Worm (Caenorhabditis elegans) whole organism, L2 larva: Measurements from ENCODE around the gene gst-7.

Experiments
- C34F6.9 ChIP-seq: fragments of 150-350 bp; optimal IDR thresholded peaks from 2 replicates; lab custom pipeline; 2014; ENCODE audit warnings: missing biosample characterization, missing genetic modification characterization
- F13H6.1 ChIP-seq: sonication (generic microtip); optimal IDR thresholded peaks from 2 replicates; lab custom pipeline; 2016; ENCODE audit warnings: missing genetic modification characterization, missing compliant biosample characterization
- R02D3.7 ChIP-seq: fragments of 150-350 bp; optimal IDR thresholded peaks from 2 replicates; lab custom pipeline; 2014; ENCODE audit warnings: missing biosample characterization, missing genetic modification characterization
- Y55F3AM.14 ChIP-seq: fragments of 200-800 bp; sonication (Bioruptor generic); optimal IDR thresholded peaks from 2 replicates; lab custom pipeline; 2018; ENCODE audit warnings: mild to moderate bottlenecking, missing genetic modification characterization, missing compliant biosample characterization
- ZK546.5 ChIP-seq: sonication (generic microtip); optimal IDR thresholded peaks from 2 replicates; lab custom pipeline; 2017; ENCODE audit warnings: missing biosample characterization, missing genetic modification characterization
- alr-1 ChIP-seq: fragments of 150-350 bp; optimal IDR thresholded peaks from 2 replicates; lab custom pipeline; 2014; ENCODE audit warnings: missing biosample characterization, missing genetic modification characterization
- aly-2 ChIP-seq: fragments of 150-350 bp; optimal IDR thresholded peaks from 2 replicates; lab custom pipeline; 2014; ENCODE audit warnings: missing biosample characterization, missing genetic modification characterization
- ama-1 ChIP-seq: fragments of 150-350 bp; optimal IDR thresholded peaks from 2 replicates; lab custom pipeline; 2018; ENCODE audit warnings: inconsistent platforms
- blmp-1 ChIP-seq: sonication (generic microtip); optimal IDR thresholded peaks from 2 replicates; lab custom pipeline; 2017; ENCODE audit warnings: missing genetic modification characterization, mild to moderate bottlenecking, missing compliant biosample characterization, antibody characterized with exemption, moderate library complexity; ENCODE audit not compliant: insufficient read depth
- ceh-16 ChIP-seq: fragments of 150-350 bp; optimal IDR thresholded peaks from 2 replicates; lab custom pipeline; 2014; ENCODE audit warnings: missing biosample characterization, missing genetic modification characterization
- ceh-82 ChIP-seq: fragments of 150-350 bp; optimal IDR thresholded peaks from 2 replicates; lab custom pipeline; 2014; ENCODE audit warnings: missing biosample characterization, missing genetic modification characterization
- egl-27 ChIP-seq: sonication (generic microtip); optimal IDR thresholded peaks from 3 replicates; lab custom pipeline; 2017; ENCODE audit warnings: missing biosample characterization, missing genetic modification reagents, missing genetic modification characterization
- elt-3 ChIP-seq: sonication (generic microtip); optimal IDR thresholded peaks from 2 replicates; lab custom pipeline; 2017; ENCODE audit warnings: missing biosample characterization, missing genetic modification characterization
- fos-1 ChIP-seq: fragments of 150-350 bp; optimal IDR thresholded peaks from 2 replicates; lab custom pipeline; 2014; ENCODE audit warnings: missing biosample characterization, missing genetic modification characterization
- gmeb-1 ChIP-seq: fragments of 150-350 bp; optimal IDR thresholded peaks from 2 replicates; lab custom pipeline; 2014; ENCODE audit warnings: missing biosample characterization, missing genetic modification characterization
- lin-13 ChIP-seq: fragments of 150-350 bp; optimal IDR thresholded peaks from 2 replicates; lab custom pipeline; 2014; ENCODE audit warnings: missing biosample characterization, missing genetic modification reagents, missing genetic modification characterization
- lin-39 ChIP-seq: fragments of 150-350 bp; optimal IDR thresholded peaks from 2 replicates; lab custom pipeline; 2014; ENCODE audit warnings: missing biosample characterization, missing genetic modification reagents, missing genetic modification characterization
- lsy-2 ChIP-seq, 2 experiments: fragments of 150-350 bp in 1 of 2; sonication (generic microtip) in 1 of 2; optimal IDR thresholded peaks; 2 replicates each; lab custom pipeline; 2014 to 2017; ENCODE audit warnings: missing biosample characterization in 2 of 2, missing genetic modification characterization in 2 of 2
- mab-5 ChIP-seq: fragments of 150-350 bp; optimal IDR thresholded peaks from 2 replicates; lab custom pipeline; 2014; ENCODE audit warnings: missing biosample characterization, missing genetic modification characterization
- mbf-1 ChIP-seq: sonication (generic microtip); optimal IDR thresholded peaks from 2 replicates; lab custom pipeline; 2017; ENCODE audit warnings: missing biosample characterization, missing genetic modification characterization
- mdl-1 ChIP-seq, 2 experiments: fragments of 150-350 bp in 1 of 2; sonication (generic microtip) in 1 of 2; optimal IDR thresholded peaks; 2 replicates each; lab custom pipeline; 2017; ENCODE audit warnings: missing biosample characterization in 2 of 2, missing genetic modification characterization in 2 of 2
- nhr-10 ChIP-seq: sonication (generic microtip); optimal IDR thresholded peaks from 2 replicates; lab custom pipeline; 2017; ENCODE audit warnings: missing biosample characterization, missing genetic modification characterization
- nhr-11 ChIP-seq: fragments of 150-350 bp; optimal IDR thresholded peaks from 2 replicates; lab custom pipeline; 2014; ENCODE audit warnings: missing biosample characterization, missing genetic modification characterization
- nhr-129 ChIP-seq: fragments of 150-350 bp; optimal IDR thresholded peaks from 2 replicates; lab custom pipeline; 2014; ENCODE audit warnings: missing biosample characterization, missing genetic modification characterization
- nhr-21 ChIP-seq: fragments of 150-350 bp; optimal IDR thresholded peaks from 2 replicates; lab custom pipeline; 2014; ENCODE audit warnings: missing biosample characterization, missing genetic modification characterization
- nhr-23 ChIP-seq: fragments of 150-350 bp; optimal IDR thresholded peaks from 2 replicates; lab custom pipeline; 2014; ENCODE audit warnings: missing biosample characterization, missing genetic modification reagents, missing genetic modification characterization
- nhr-237 ChIP-seq: fragments of 150-350 bp; optimal IDR thresholded peaks from 2 replicates; lab custom pipeline; 2014; ENCODE audit warnings: missing biosample characterization, missing genetic modification characterization
- nhr-25 ChIP-seq: fragments of 150-350 bp; sonication (generic microtip); optimal IDR thresholded peaks from 3 replicates; lab custom pipeline; 2014; ENCODE audit warnings: missing biosample characterization, missing genetic modification characterization
- nhr-77 ChIP-seq: fragments of 150-350 bp; optimal IDR thresholded peaks from 2 replicates; lab custom pipeline; 2014; ENCODE audit warnings: missing biosample characterization, missing genetic modification characterization
- peb-1 ChIP-seq: fragments of 150-350 bp; optimal IDR thresholded peaks from 2 replicates; lab custom pipeline; 2014; ENCODE audit warnings: missing biosample characterization, missing genetic modification characterization
- sem-4 ChIP-seq: fragments of 150-350 bp; optimal IDR thresholded peaks from 2 replicates; lab custom pipeline; 2014; ENCODE audit warnings: missing biosample characterization, missing genetic modification reagents, missing genetic modification characterization
- skn-1 ChIP-seq: sonication (generic microtip); optimal IDR thresholded peaks from 2 replicates; lab custom pipeline; 2017; ENCODE audit warnings: missing biosample characterization, missing genetic modification characterization
- sma-3 ChIP-seq: sonication (generic microtip); optimal IDR thresholded peaks from 2 replicates; lab custom pipeline; 2016; ENCODE audit warnings: missing genetic modification reagents, missing genetic modification characterization, missing compliant biosample characterization
- sma-9 ChIP-seq, 2 experiments: fragments of 150-350 bp in 1 of 2; sonication (generic microtip) in 1 of 2; optimal IDR thresholded peaks; 2 replicates each; lab custom pipeline; 2014 to 2016; ENCODE audit warnings: missing genetic modification characterization in 2 of 2, mild to moderate bottlenecking in 1 of 2, missing biosample characterization in 1 of 2, missing compliant biosample characterization in 1 of 2, missing genetic modification reagents in 1 of 2, moderate library complexity in 1 of 2
- zag-1 ChIP-seq: fragments of 150-350 bp; optimal IDR thresholded peaks from 2 replicates; lab custom pipeline; 2014; ENCODE audit warnings: missing biosample characterization, missing genetic modification characterization
- ztf-1 ChIP-seq: fragments of 200-800 bp; sonication (Bioruptor generic); conservative IDR thresholded peaks from 2 replicates; pipeline ENCODE4 v1.3.6; 2022; ENCODE audit warnings: missing genetic modification characterization, missing compliant biosample characterization
- ztf-11 ChIP-seq: sonication (generic microtip); optimal IDR thresholded peaks from 2 replicates; lab custom pipeline; 2017; ENCODE audit warnings: missing biosample characterization, missing genetic modification characterization
- ztf-4 ChIP-seq: fragments of 150-350 bp; optimal IDR thresholded peaks from 2 replicates; lab custom pipeline; 2014; ENCODE audit warnings: missing biosample characterization, missing genetic modification characterization

Gene gst-7

DNA sequence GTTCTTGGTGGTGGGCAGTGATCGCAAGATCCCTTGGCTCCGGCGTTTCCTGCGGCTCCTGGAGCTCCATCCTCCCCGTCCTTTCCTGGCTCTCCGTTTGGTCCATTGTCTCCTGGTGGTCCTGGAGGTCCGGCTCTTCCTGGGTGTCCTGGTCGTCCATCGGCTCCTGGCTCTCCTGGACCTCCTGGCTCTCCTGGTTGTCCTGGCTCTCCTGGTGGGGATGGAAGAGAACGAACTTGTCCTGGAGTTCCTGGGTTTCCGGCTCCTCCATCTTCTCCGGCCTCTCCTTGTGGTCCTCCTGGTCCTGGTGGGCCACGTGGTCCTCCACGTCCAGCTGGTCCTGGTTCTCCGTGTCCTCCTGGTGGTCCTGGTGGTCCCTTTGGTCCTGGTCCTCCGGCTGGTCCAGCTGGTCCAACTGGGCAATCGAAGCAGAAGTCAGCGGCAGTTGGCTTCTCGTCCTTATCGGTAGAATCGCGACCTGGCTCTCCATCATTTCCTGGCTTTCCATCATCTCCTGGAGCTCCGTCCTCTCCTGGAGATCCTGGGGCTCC is 12.0 kb upstream of the gst-7 start:
- TF ChIP-seq zag-1 (tag; lab: Kevin White, UChicago): no peak
- TF ChIP-seq skn-1 (tag; lab: Kevin White, UChicago): no peak
- TF ChIP-seq gmeb-1 (tag; lab: Kevin White, UChicago): no peak
- no peak for TF ChIP-seq sma-9 (GFP tag; optimal IDR thresholded peaks at IDR 0.05; lab: Kevin White, UChicago)
- TF ChIP-seq sma-9 (tag; optimal IDR thresholded peaks at IDR 0.05; lab: Kevin White, UChicago): no peak
- TF ChIP-seq mab-5 (tag; lab: Kevin White, UChicago): no peak
- TF ChIP-seq lin-13 (GFP tag; lab: Kevin White, UChicago): no peak
- TF ChIP-seq Y55F3AM.14: no peak
- TF ChIP-seq nhr-21 (tag; lab: Kevin White, UChicago): no peak

DNA sequence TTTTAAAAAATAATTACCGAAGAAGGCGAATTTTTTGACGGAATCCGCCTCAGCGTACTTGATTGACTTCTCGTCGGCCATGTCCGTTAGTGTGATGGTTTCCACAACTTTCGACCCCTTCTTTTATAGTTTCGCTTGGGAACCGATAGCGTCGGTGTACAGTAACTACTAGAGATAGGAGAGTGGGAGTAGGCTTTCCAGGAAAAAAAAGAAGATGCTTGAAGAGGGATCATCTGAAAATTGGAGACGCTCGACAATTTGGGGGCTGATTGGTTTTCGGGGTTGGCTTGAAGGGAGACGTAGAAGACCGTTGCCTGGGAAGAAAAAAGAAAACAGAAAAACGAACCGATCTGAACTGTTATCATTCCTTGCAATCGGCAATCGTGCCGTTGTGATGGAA is 11.2 kb upstream of the gst-7 start, which contains the start of gene col-20:
col-20 (minus strand) TSS at position 101 of the 400 bp plus-strand sequence.
- TF ChIP-seq R02D3.7 (tag; lab: Kevin White, UChicago) (no peak), gmeb-1 (tag; lab: Kevin White, UChicago) (no peak), ztf-1 (GFP tag; lab: Robert Waterston, UW) (no peak), alr-1 (tag; lab: Kevin White, UChicago) (no peak)

DNA sequence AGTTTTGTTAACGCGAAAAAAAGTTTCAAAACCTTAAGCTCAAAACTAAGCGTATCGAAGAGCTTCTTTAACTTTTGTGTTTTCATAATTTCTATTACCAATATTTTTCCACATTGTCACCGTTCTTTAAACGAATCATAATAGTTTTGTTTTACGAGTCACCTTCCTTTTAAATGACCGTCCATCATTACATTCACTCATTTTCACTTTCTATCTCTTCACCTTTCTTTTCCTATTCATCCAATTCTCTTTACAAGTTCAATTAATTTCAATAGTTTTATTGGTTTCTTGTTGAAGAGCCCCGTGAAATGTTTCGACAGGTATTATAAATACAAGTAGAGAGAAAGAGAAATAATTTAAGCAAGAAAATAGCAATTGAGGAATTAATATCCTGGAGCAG is 10.0 kb upstream of the gst-7 start:
- TF ChIP-seq blmp-1 (peak; percentile 53), ztf-1 (GFP tag; lab: Robert Waterston, UW) (no peak)
- TF ChIP-seq, all 48 proteins: peak for 1

DNA sequence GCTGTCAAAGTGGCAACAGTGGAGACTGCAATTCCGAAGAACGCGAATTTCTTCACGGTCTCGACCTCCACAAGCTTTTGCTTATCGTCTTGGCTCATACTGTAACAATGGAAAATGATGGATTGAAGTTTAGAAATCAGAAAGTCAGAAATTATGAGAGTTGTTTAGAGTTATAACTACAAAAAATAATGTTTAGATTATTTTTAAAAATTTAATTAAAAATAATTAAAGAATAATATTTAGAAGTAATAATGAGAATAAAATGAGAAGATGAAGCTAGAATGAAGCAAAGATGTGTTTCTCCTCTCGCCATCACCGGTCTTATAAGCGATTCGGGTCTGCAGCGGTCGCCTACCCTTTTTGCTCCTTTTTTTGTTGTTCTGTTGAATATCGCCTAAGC is 8.8 kb upstream of the gst-7 start, which contains the start of gene col-73:
col-73 (minus strand) TSS at position 101 of the 400 bp plus-strand sequence.
- TF ChIP-seq nhr-10 (tag; lab: Kevin White, UChicago) (no peak), ceh-16 (tag; lab: Kevin White, UChicago) (no peak), nhr-237 (no peak), C34F6.9 (tag; lab: Kevin White, UChicago) (no peak)

DNA sequence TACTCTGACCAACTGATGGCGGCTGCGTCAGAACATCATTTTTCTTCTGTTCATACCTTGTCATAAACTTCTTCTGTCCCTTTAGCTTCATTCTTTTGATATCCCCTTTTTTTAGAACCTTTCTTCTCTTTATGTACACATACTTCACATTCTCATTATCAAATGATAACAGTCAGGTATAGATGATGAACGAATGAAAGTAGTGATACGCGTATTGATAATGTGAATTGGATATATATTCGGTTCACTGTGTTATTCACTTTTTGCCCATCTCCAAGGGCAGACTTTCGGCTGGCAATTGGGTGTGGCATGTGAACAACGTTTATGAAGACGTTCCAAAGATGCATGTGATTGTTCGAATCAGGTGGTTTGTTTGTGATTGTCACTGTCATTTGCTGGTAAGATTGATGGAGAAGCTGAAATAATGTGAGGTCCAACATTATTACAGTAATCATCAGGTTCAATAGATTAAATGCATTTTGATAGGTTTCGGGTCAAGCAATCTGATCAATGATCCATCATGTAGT is 7.5 kb upstream of the gst-7 start, which contains the start of gene F11G11.15:
F11G11.15 (plus strand) TSS at position 511 of the 527 bp plus-strand sequence.
- TF ChIP-seq gmeb-1 (tag; lab: Kevin White, UChicago) (no peak), nhr-129 (no peak), C34F6.9 (tag; lab: Kevin White, UChicago) (no peak), sma-9 (GFP tag; optimal IDR thresholded peaks at IDR 0.05; lab: Kevin White, UChicago) (no peak), sma-9 (tag; optimal IDR thresholded peaks at IDR 0.05; lab: Kevin White, UChicago) (no peak), nhr-77 (tag; lab: Kevin White, UChicago) (no peak), nhr-21 (tag; lab: Kevin White, UChicago) (peak; percentile 32), R02D3.7 (tag; lab: Kevin White, UChicago) (no peak), ztf-1 (GFP tag; lab: Robert Waterston, UW) (no peak), mdl-1 (tag; optimal IDR thresholded peaks at IDR 0.05; lab: Kevin White, UChicago) (no peak), nhr-23 (no peak), nhr-11 (no peak), blmp-1 (peak; percentile 63), mab-5 (tag; lab: Kevin White, UChicago) (no peak), Y55F3AM.14 (no peak), nhr-25 (peak; percentile 40), aly-2 (tag; lab: Kevin White, UChicago) (no peak), egl-27 (tag; lab: Kevin White, UChicago) (no peak), ztf-11 (no peak)

DNA sequence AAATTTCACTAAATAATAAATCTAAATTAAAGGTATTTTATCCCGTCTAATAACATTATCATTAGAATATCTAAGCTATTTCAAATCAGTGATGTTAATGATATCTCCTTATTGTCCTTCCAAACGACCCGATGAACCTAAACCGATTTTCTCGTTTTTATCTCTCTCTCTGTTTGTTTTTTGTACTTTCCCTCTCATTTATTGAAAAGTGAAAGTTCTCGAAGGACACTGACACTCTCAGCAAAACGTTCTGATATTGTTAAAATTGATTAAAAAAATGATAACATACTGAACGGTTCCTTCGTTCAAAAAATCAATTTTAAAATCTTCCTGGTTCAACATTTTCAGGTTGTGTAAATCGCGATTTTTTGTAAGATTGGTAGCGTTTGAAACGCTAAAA is 5.8 kb upstream of the gst-7 start, which contains the start of gene F11G11.13:
F11G11.13 (minus strand) TSS at position 89 of the 400 bp plus-strand sequence.
- TF ChIP-seq nhr-11 (no peak), lin-39 (tag; lab: Kevin White, UChicago) (no peak), sem-4 (tag; lab: Kevin White, UChicago) (peak; percentile 33), ceh-82 (tag; lab: Kevin White, UChicago) (no peak), egl-27 (tag; lab: Kevin White, UChicago) (no peak), alr-1 (tag; lab: Kevin White, UChicago) (no peak), ZK546.5 (no peak), nhr-23 (no peak), lin-13 (GFP tag; lab: Kevin White, UChicago) (no peak), ceh-16 (tag; lab: Kevin White, UChicago) (no peak), Y55F3AM.14 (no peak), peb-1 (tag; lab: Kevin White, UChicago) (no peak), nhr-21 (tag; lab: Kevin White, UChicago) (peak; percentile 21), R02D3.7 (tag; lab: Kevin White, UChicago) (no peak), ztf-1 (GFP tag; lab: Robert Waterston, UW) (no peak), nhr-10 (tag; lab: Kevin White, UChicago) (no peak), ama-1 (lab: Kevin White, UChicago) (no peak), nhr-77 (tag; lab: Kevin White, UChicago) (no peak), lsy-2 (tag; optimal IDR thresholded peaks at IDR 0.05; lab: Kevin White, UChicago) (no peak), gmeb-1 (tag; lab: Kevin White, UChicago) (no peak), aly-2 (tag; lab: Kevin White, UChicago) (no peak), mab-5 (tag; lab: Kevin White, UChicago) (no peak), elt-3 (tag; lab: Kevin White, UChicago) (no peak), ztf-11 (no peak), ztf-4 (tag; lab: Kevin White, UChicago) (no peak), fos-1 (tag; lab: Kevin White, UChicago) (no peak), mbf-1 (tag; lab: Kevin White, UChicago) (no peak), sma-9 (GFP tag; optimal IDR thresholded peaks at IDR 0.05; lab: Kevin White, UChicago) (peak; percentile 15), sma-9 (tag; optimal IDR thresholded peaks at IDR 0.05; lab: Kevin White, UChicago) (no peak), F13H6.1 (tag; lab: Kevin White, UChicago) (no peak), sma-3 (GFP tag; lab: Kevin White, UChicago) (no peak)
